Worm (Caenorhabditis elegans) whole organism, mixed stage, embryonic: Measurements from ENCODE around the gene fbxa-218.
A peak's percentile ranks its signal among the peaks of the same experiment; 100 is the strongest.
"Not testable (repeated sequence)": the region's sequence is repeated elsewhere in the genome, so short reads cannot be mapped to it uniquely, and the experiment has no call there.

Experiments
- M03D4.4 ChIP-seq: sonication (generic microtip); optimal IDR thresholded peaks from 2 replicates; lab custom pipeline; 2017; ENCODE audit warnings: mild to moderate bottlenecking, missing genetic modification characterization, missing compliant biosample characterization
- bed-3 ChIP-seq: fragments of 200-800 bp; sonication (Bioruptor generic); optimal IDR thresholded peaks from 3 replicates; lab custom pipeline; 2018; ENCODE audit warnings: mild to moderate bottlenecking, missing genetic modification characterization, moderate library complexity, missing compliant biosample characterization
- blmp-1 ChIP-seq: fragments of 150-350 bp; optimal IDR thresholded peaks from 2 replicates; lab custom pipeline; 2014; ENCODE audit warnings: missing biosample characterization, missing genetic modification characterization
- ceh-39 ChIP-seq: fragments of 150-350 bp; optimal IDR thresholded peaks from 2 replicates; lab custom pipeline; 2014; ENCODE audit warnings: missing biosample characterization, missing genetic modification characterization
- ceh-43 ChIP-seq: fragments of 200-800 bp; sonication (Bioruptor generic); optimal IDR thresholded peaks from 2 replicates; lab custom pipeline; 2018; ENCODE audit warnings: mild to moderate bottlenecking, missing genetic modification characterization, moderate library complexity, missing compliant biosample characterization
- ceh-83 ChIP-seq: fragments of 200-800 bp; sonication (Bioruptor generic); optimal IDR thresholded peaks from 2 replicates; lab custom pipeline; 2018; ENCODE audit warnings: mild to moderate bottlenecking, missing genetic modification characterization, missing compliant biosample characterization
- ces-1 ChIP-seq: fragments of 150-350 bp; optimal IDR thresholded peaks from 2 replicates; lab custom pipeline; 2014; ENCODE audit warnings: missing biosample characterization, missing genetic modification reagents, missing genetic modification characterization
- cnd-1 ChIP-seq: fragments of 200-800 bp; sonication (Bioruptor generic); optimal IDR thresholded peaks from 2 replicates; lab custom pipeline; 2018; ENCODE audit warnings: mild to moderate bottlenecking, missing genetic modification characterization, missing compliant biosample characterization
- drap-1 ChIP-seq: fragments of 200-800 bp; sonication (Bioruptor generic); optimal IDR thresholded peaks from 3 replicates; lab custom pipeline; 2018; ENCODE audit warnings: mild to moderate bottlenecking, missing genetic modification characterization, missing compliant biosample characterization
- elt-1 ChIP-seq: sonication (generic microtip); optimal IDR thresholded peaks from 2 replicates; lab custom pipeline; 2017; ENCODE audit warnings: missing genetic modification characterization, mild to moderate bottlenecking, missing compliant biosample characterization, antibody characterized with exemption, moderate library complexity, borderline replicate concordance; ENCODE audit not compliant: insufficient read depth
- elt-3 ChIP-seq: fragments of 150-350 bp; optimal IDR thresholded peaks from 2 replicates; lab custom pipeline; 2014; ENCODE audit warnings: missing biosample characterization, missing genetic modification characterization
- flh-1 ChIP-seq: fragments of 200-800 bp; sonication (Bioruptor generic); optimal IDR thresholded peaks from 2 replicates; lab custom pipeline; 2018; ENCODE audit warnings: mild to moderate bottlenecking, missing genetic modification characterization, moderate library complexity, missing compliant biosample characterization
- ham-2 ChIP-seq: fragments of 200-800 bp; sonication (Bioruptor generic); optimal IDR thresholded peaks from 2 replicates; lab custom pipeline; 2018; ENCODE audit warnings: mild to moderate bottlenecking, missing genetic modification characterization, missing compliant biosample characterization
- hlh-1 ChIP-seq: fragments of 150-350 bp; optimal IDR thresholded peaks from 2 replicates; lab custom pipeline; 2014; ENCODE audit warnings: missing biosample characterization, missing genetic modification reagents, missing genetic modification characterization
- lin-13 ChIP-seq: fragments of 150-350 bp; optimal IDR thresholded peaks from 2 replicates; lab custom pipeline; 2014; ENCODE audit warnings: missing biosample characterization, missing genetic modification characterization
- lsy-2 ChIP-seq: fragments of 150-350 bp; optimal IDR thresholded peaks from 2 replicates; lab custom pipeline; 2014; ENCODE audit warnings: missing biosample characterization, missing genetic modification characterization
- mab-5 ChIP-seq: fragments of 150-350 bp; optimal IDR thresholded peaks from 2 replicates; lab custom pipeline; 2014; ENCODE audit warnings: missing biosample characterization, missing genetic modification characterization
- mep-1 ChIP-seq: fragments of 150-350 bp; optimal IDR thresholded peaks from 2 replicates; lab custom pipeline; 2017; ENCODE audit warnings: missing biosample characterization, missing genetic modification reagents, missing genetic modification characterization, inconsistent platforms
- mls-2 ChIP-seq: sonication (generic microtip); optimal IDR thresholded peaks from 2 replicates; lab custom pipeline; 2016; ENCODE audit warnings: mild to moderate bottlenecking, missing genetic modification characterization, moderate library complexity, missing compliant biosample characterization
- nhr-12 ChIP-seq: fragments of 150-350 bp; optimal IDR thresholded peaks from 2 replicates; lab custom pipeline; 2014; ENCODE audit warnings: missing biosample characterization, missing genetic modification characterization
- nhr-2 ChIP-seq: fragments of 150-350 bp; optimal IDR thresholded peaks from 2 replicates; lab custom pipeline; 2014; ENCODE audit warnings: missing biosample characterization, missing genetic modification characterization
- nhr-237 ChIP-seq: fragments of 150-350 bp; optimal IDR thresholded peaks from 2 replicates; lab custom pipeline; 2014; ENCODE audit warnings: missing biosample characterization, missing genetic modification characterization
- nhr-28 ChIP-seq: fragments of 150-350 bp; optimal IDR thresholded peaks from 2 replicates; lab custom pipeline; 2014; ENCODE audit warnings: missing biosample characterization, missing genetic modification characterization
- nhr-76 ChIP-seq: sonication (generic microtip); optimal IDR thresholded peaks from 2 replicates; lab custom pipeline; 2017; ENCODE audit warnings: missing biosample characterization, missing genetic modification characterization
- pha-4 ChIP-seq: fragments of 150-350 bp; optimal IDR thresholded peaks from 2 replicates; lab custom pipeline; 2018; ENCODE audit warnings: missing biosample characterization, missing genetic modification reagents, missing genetic modification characterization
- sem-2 ChIP-seq: fragments of 200-800 bp; sonication (Bioruptor generic); optimal IDR thresholded peaks from 2 replicates; lab custom pipeline; 2018; ENCODE audit warnings: mild to moderate bottlenecking, missing genetic modification characterization, missing compliant biosample characterization
- snpc-4 ChIP-seq: fragments of 150-350 bp; optimal IDR thresholded peaks from 2 replicates; lab custom pipeline; 2014; ENCODE audit warnings: missing biosample characterization, missing genetic modification characterization
- sptf-1 ChIP-seq: sonication (generic microtip); optimal IDR thresholded peaks from 2 replicates; lab custom pipeline; 2017; ENCODE audit warnings: mild to moderate bottlenecking, missing genetic modification characterization, moderate library complexity, missing compliant biosample characterization
- tbx-8 ChIP-seq: fragments of 200-800 bp; sonication (Bioruptor generic); optimal IDR thresholded peaks from 2 replicates; lab custom pipeline; 2018; ENCODE audit warnings: mild to moderate bottlenecking, missing genetic modification characterization, moderate library complexity, missing compliant biosample characterization
- unc-120 ChIP-seq: sonication (generic microtip); optimal IDR thresholded peaks from 2 replicates; lab custom pipeline; 2017; ENCODE audit warnings: missing genetic modification characterization, missing compliant biosample characterization; ENCODE audit not compliant: poor library complexity, severe bottlenecking
- unc-39 ChIP-seq: fragments of 150-350 bp; optimal IDR thresholded peaks from 2 replicates; lab custom pipeline; 2014; ENCODE audit warnings: missing biosample characterization, missing genetic modification characterization
- unc-62 ChIP-seq: fragments of 150-350 bp; optimal IDR thresholded peaks from 2 replicates; lab custom pipeline; 2014; ENCODE audit warnings: missing biosample characterization, missing genetic modification reagents, missing genetic modification characterization
- zip-8 ChIP-seq: fragments of 150-350 bp; optimal IDR thresholded peaks from 2 replicates; lab custom pipeline; 2014; ENCODE audit warnings: missing biosample characterization, missing genetic modification characterization
- ztf-11 ChIP-seq: fragments of 150-350 bp; optimal IDR thresholded peaks from 2 replicates; lab custom pipeline; 2014; ENCODE audit warnings: missing biosample characterization, missing genetic modification characterization

fbxa-218 gene

DNA sequence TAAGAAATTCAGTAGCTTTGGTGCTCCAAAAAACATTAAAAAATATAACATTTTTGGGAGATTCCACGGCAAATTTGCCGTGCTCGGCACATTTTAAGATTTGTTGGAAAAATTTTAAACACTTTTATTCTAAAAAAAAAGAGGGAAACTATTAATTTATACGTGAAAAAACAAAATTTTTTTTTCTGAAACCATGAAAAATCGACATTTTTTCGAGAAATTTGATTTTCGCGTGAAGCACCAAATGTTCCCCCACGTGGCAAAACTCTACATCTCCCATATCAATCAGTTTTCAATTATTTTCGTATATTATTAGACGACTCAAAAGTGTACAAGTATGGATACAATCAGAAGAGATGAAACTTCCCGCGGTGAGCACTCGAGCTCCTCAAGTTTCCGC lies at the start of gene fbxa-218:
fbxa-218 (plus strand) TSS at position 301 of the 400 bp plus-strand sequence.
- TF ChIP-seq nhr-2 (tag; lab: Kevin White, UChicago): no peak
- TF ChIP-seq M03D4.4 (tag; lab: Kevin White, UChicago): no peak
- no peak for TF ChIP-seq tbx-8 (GFP tag; lab: Kevin White, UChicago)
- no peak for TF ChIP-seq blmp-1
- TF ChIP-seq nhr-12 (tag; lab: Kevin White, UChicago): no peak
- no peak for TF ChIP-seq mls-2 (tag; lab: Kevin White, UChicago)

DNA sequence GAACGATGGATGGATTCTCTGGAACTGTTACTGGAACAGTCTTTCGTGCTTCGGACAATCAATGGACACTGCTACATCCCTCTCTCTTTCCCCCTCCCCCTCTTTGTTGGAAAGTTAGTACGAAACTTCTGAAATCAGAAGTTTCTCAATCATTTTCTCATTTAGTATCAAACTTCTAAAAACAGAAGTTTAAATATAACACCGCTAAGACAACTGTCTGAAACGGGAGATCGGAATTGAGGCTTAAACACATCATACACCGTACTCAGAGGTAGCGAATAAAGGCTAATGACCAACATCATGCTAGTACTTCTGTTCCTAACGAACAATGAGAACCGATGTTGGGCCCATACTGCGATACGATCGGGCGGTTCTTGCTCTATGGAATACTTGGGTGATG lies 49.7 kb upstream of the fbxa-218 start, which contains the start of gene Y49E10.30:
Y49E10.30 (plus strand) TSS at position 301 of the 400 bp plus-strand sequence.
- not testable (repeated sequence) for TF ChIP-seq sem-2 (GFP tag; lab: Kevin White, UChicago); nhr-12 (tag; lab: Kevin White, UChicago); bed-3 (GFP tag; lab: Kevin White, UChicago)
- TF ChIP-seq, all 35 proteins: peak for 0; not testable (repeated sequence) for 35

DNA sequence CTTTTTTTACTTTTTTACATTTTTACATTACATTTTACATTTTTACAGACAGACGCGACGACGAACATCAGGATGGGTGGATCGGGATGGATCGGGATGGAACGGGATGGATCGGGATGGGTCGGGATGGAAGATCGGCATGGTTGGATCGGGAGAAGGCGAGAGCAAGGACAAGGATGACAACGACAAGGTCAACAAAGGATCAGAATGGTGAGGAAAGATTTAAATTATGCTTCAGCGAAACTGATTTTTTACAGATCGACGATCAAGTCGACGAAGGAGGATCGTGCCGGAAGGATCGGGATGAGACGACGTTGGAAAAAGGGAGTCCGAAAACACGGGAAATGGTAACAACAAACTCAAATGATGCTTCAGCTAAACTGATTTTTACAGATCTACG lies 48.2 kb upstream of the fbxa-218 start:
- no peak for TF ChIP-seq flh-1 (GFP tag; lab: Kevin White, UChicago)
- TF ChIP-seq M03D4.4 (tag; lab: Kevin White, UChicago): no peak
- TF ChIP-seq pha-4: no peak
- TF ChIP-seq ceh-39: no peak
- TF ChIP-seq cnd-1: no peak
- TF ChIP-seq nhr-2 (tag; lab: Kevin White, UChicago): no peak
- no peak for TF ChIP-seq mab-5
- no peak for TF ChIP-seq nhr-12 (tag; lab: Kevin White, UChicago)
- TF ChIP-seq unc-39 (tag; lab: Kevin White, UChicago): no peak
- TF ChIP-seq nhr-76: no peak
- TF ChIP-seq sem-2 (GFP tag; lab: Kevin White, UChicago): no peak

DNA sequence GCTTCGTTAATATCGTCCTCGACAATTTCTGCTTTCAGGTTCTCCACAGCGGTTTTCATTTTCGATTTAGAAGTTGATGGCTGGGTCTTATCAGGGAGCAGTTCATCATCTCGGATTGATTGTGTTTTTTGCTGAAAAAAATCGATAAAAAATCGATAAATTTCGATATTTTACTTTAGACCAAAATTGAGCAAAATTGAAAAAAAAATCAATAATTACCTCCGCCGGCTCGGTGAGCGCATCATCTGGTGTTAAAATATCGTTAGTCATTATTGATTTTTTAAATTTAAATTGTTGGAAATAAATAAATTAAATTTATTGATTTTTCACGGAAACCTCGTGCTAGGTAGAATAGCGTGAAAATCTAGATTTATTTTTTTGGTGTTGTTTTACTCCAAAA lies 41.2 kb upstream of the fbxa-218 start, which contains the start of gene Y49E10.10:
Y49E10.10 (plus strand) TSS at position 381 of the 400 bp plus-strand sequence.
- TF ChIP-seq mep-1 (tag; lab: Kevin White, UChicago): no peak
- TF ChIP-seq blmp-1: no peak
- no peak for TF ChIP-seq unc-120 (tag; lab: Kevin White, UChicago)
- no peak for TF ChIP-seq hlh-1 (tag; lab: Kevin White, UChicago)
- TF ChIP-seq flh-1 (GFP tag; lab: Kevin White, UChicago): no peak
- TF ChIP-seq drap-1 (GFP tag; lab: Kevin White, UChicago): no peak
- no peak for TF ChIP-seq lsy-2
- TF ChIP-seq bed-3 (GFP tag; lab: Kevin White, UChicago): no peak
- no peak for TF ChIP-seq ztf-11 (tag; lab: Kevin White, UChicago)
- TF ChIP-seq snpc-4 (tag; lab: Kevin White, UChicago): no peak
- no peak for TF ChIP-seq unc-39 (tag; lab: Kevin White, UChicago)
- TF ChIP-seq M03D4.4 (tag; lab: Kevin White, UChicago): no peak
- no peak for TF ChIP-seq nhr-237 (tag; lab: Kevin White, UChicago)
- TF ChIP-seq ceh-43 (GFP tag; lab: Kevin White, UChicago): no peak
- TF ChIP-seq sptf-1 (tag; lab: Kevin White, UChicago): no peak
- TF ChIP-seq ceh-39: no peak
- TF ChIP-seq zip-8 (tag; lab: Kevin White, UChicago): no peak

DNA sequence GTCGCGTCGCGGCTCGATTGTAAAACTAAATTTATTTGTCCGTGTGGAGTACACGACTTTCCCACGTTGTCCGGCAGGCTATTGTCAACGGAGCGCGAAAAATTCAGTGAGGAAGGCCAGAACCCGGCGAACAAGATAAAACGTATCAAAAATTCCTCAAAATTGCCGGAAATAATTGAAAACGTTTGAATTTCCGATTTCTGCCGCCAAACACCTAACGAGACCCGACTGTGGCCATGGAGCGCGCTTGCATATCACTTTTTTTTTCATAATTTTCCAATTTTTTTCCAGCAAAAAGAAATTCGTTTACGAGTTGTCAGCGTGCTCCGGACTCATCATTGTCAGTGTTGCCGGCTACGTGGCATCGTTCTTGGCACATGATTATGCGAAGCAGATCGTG lies 37.8 kb upstream of the fbxa-218 start:
- TF ChIP-seq nhr-76 (no peak), M03D4.4 (tag; lab: Kevin White, UChicago) (no peak), nhr-12 (tag; lab: Kevin White, UChicago) (no peak), mab-5 (no peak), sptf-1 (tag; lab: Kevin White, UChicago) (no peak), ham-2 (no peak), nhr-28 (tag; lab: Kevin White, UChicago) (no peak), ceh-83 (GFP tag; lab: Kevin White, UChicago) (no peak), blmp-1 (no peak), pha-4 (no peak), ces-1 (GFP tag; lab: Kevin White, UChicago) (no peak)
- TF ChIP-seq, all 35 proteins: peak for 0

DNA sequence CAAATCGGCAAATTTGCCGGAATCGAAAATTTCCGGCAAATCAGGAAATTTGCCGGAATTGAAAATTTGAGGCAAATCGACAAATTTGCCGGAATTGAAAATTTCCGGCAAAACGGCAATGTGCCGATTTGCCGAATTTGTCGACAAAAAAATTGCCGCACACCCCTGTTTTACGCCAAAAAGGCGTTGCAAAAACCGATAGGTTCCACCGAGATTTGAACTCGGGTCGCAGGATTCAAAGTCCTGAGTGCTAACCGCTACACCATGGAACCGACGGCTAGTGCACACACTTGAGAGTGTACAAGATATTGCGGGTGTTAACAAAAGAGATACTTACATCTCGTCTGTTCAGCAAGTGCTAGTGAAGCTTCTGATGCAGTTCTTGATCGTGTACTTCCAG lies 36.6 kb upstream of the fbxa-218 start:
- peak; percentile 5 for TF ChIP-seq ham-2
- no peak for TF ChIP-seq ceh-83 (GFP tag; lab: Kevin White, UChicago)
- no peak for TF ChIP-seq elt-3
- TF ChIP-seq sem-2 (GFP tag; lab: Kevin White, UChicago): peak; percentile 32
- TF ChIP-seq bed-3 (GFP tag; lab: Kevin White, UChicago): peak; percentile 28
- TF ChIP-seq mab-5: no peak
- no peak for TF ChIP-seq elt-1 (tag; lab: Kevin White, UChicago)
- no peak for TF ChIP-seq ceh-39
- TF ChIP-seq zip-8 (tag; lab: Kevin White, UChicago): no peak
- TF ChIP-seq blmp-1: no peak
- no peak for TF ChIP-seq unc-39 (tag; lab: Kevin White, UChicago)
- TF ChIP-seq unc-62 (GFP tag; lab: Kevin White, UChicago): no peak
- peak; percentile 14 for TF ChIP-seq M03D4.4 (tag; lab: Kevin White, UChicago)
- TF ChIP-seq lin-13 (tag; lab: Kevin White, UChicago): no peak
- peak; percentile 84 for TF ChIP-seq sptf-1 (tag; lab: Kevin White, UChicago)
- no peak for TF ChIP-seq pha-4
- no peak for TF ChIP-seq lsy-2
- no peak for TF ChIP-seq snpc-4 (tag; lab: Kevin White, UChicago)
- TF ChIP-seq unc-120 (tag; lab: Kevin White, UChicago): peak; percentile 40
- peak; percentile 46 for TF ChIP-seq cnd-1
- peak; percentile 58 for TF ChIP-seq mls-2 (tag; lab: Kevin White, UChicago)
- TF ChIP-seq nhr-12 (tag; lab: Kevin White, UChicago): no peak
- TF ChIP-seq tbx-8 (GFP tag; lab: Kevin White, UChicago): no peak
- peak; percentile 47 for TF ChIP-seq drap-1 (GFP tag; lab: Kevin White, UChicago)
- peak; percentile 12 for TF ChIP-seq ceh-43 (GFP tag; lab: Kevin White, UChicago)
- no peak for TF ChIP-seq hlh-1 (tag; lab: Kevin White, UChicago)
- TF ChIP-seq nhr-237 (tag; lab: Kevin White, UChicago): no peak
- no peak for TF ChIP-seq nhr-28 (tag; lab: Kevin White, UChicago)
- TF ChIP-seq nhr-2 (tag; lab: Kevin White, UChicago): no peak
